Worm (Caenorhabditis elegans): ENCODE measurements around the gene T11B7.2.

The T11B7.2 gene

ce11 chrIV:8893746-8894145 lies 49.4 kb upstream of the T11B7.2 start, which contains the start of gene rad-54.L2 (continued):
- TF ChIP-seq Y48G9A.11 (GFP tag; IDR thresholded peaks at IDR 0.05): no peak
- TF ChIP-seq tag-97 (GFP tag; IDR thresholded peaks at IDR 0.05): no peak
- peak; percentile 4 for TF ChIP-seq lin-13 (GFP tag; optimal IDR thresholded peaks at IDR 0.05)
- peak; percentile 24 for TF ChIP-seq unc-130 (GFP tag; optimal IDR thresholded peaks at IDR 0.05)
- no peak for TF ChIP-seq snpc-4 (tag; optimal IDR thresholded peaks at IDR 0.05)
- peak; percentile 52 for TF ChIP-seq nhr-6 (tag; optimal IDR thresholded peaks at IDR 0.05)
- no peak for TF ChIP-seq hmg-1.1 (GFP tag; IDR thresholded peaks at IDR 0.05)

DNA sequence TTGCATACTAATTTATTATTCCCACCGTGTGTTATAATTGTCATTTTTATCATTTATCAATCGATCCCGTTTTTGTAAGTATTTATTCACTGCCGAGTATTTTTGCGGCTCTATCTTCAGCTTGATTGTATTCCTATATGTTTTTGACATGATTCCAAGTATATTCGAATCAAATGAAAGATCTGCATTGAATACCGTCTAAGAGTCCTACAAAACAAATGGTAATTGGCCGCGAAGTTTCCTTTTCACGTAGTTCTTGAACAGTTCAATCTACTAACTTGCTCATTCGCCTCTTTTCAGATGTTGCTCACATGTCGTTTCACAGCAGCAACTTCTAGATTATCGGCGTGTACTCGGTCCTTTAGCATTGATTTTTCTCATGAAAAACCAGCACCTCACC lies 48.2 kb upstream of the T11B7.2 start, which contains the start of gene C27B7.2:
TSS of gene C27B7.2 (plus strand) at position 301 of the 400 bp plus-strand sequence.
- peak; percentile 46; the same call in 1 of the 2 replicates for TF ChIP-seq Y48G9A.11 (GFP tag; IDR thresholded peaks at IDR 0.05)
- TF ChIP-seq hlh-30 (tag; optimal IDR thresholded peaks at IDR 0.05; ENCODE audit: insufficient read depth): no peak
- no peak for TF ChIP-seq pqm-1 (tag; optimal IDR thresholded peaks at IDR 0.05)
- 0 out of 2 replicates have a peak, but pooled peaks have one; percentile 30 for TF ChIP-seq dmd-8 (GFP tag; IDR thresholded peaks at IDR 0.05)
- TF ChIP-seq aha-1 (tag): peak; percentile 43
- 0 out of 2 replicates have a peak, but pooled peaks have one; percentile 25 for TF ChIP-seq T26A8.4 (GFP tag; IDR thresholded peaks at IDR 0.05)
- TF ChIP-seq nhr-25 (tag; optimal IDR thresholded peaks at IDR 0.05; ENCODE audit: borderline replicate concordance, insufficient read depth): no peak

DNA sequence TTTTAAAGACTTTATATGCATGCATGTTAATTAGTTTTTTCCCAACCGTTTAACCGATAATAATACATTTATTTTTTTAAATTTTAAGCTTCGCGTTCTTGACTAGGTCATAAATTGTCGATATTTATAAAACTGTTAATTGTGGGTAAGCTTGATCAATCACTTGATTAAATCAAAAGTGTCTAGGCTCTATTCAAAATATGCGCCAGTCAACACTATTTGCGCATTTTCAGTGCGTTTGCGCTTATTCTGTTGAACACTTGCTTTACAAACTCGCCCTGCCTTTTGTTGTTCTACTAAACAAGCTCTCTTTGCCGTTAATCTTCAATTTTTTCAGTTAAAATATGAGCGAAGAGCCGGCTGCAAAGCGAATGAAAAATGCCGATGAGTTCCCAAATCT lies 46.8 kb upstream of the T11B7.2 start, which contains the start of gene spr-2:
TSS of gene spr-2 (plus strand) at position 332 of the 400 bp plus-strand sequence.
- TF ChIP-seq nhr-102 (tag; optimal IDR thresholded peaks at IDR 0.05) (peak; percentile 68), rbr-2 (tag; optimal IDR thresholded peaks at IDR 0.05) (peak; percentile 73), zag-1 (tag; optimal IDR thresholded peaks at IDR 0.05) (no peak), mes-2 (tag; optimal IDR thresholded peaks at IDR 0.05; ENCODE audit: poor library complexity, severe bottlenecking) (no peak), lsy-2 (tag; optimal IDR thresholded peaks at IDR 0.05) (peak in 1 of 2 experiments; percentile 88), T20F7.1 (GFP tag; optimal IDR thresholded peaks at IDR 0.05) (peak; percentile 79), nhr-42 (GFP tag; IDR thresholded peaks at IDR 0.05) (no peak), spr-3 (GFP tag; optimal IDR thresholded peaks at IDR 0.05) (peak; percentile 32), spr-1 (tag; optimal IDR thresholded peaks at IDR 0.05) (peak; percentile 33), unc-39 (tag; optimal IDR thresholded peaks at IDR 0.05) (no peak), lin-38 (GFP tag; IDR thresholded peaks at IDR 0.05) (peak; percentile 75), F10B5.3 (tag; optimal IDR thresholded peaks at IDR 0.05) (no peak), nhr-6 (tag; optimal IDR thresholded peaks at IDR 0.05) (peak; percentile 60), zip-2 (tag; optimal IDR thresholded peaks at IDR 0.05) (peak; percentile 22), daf-12 (tag; optimal IDR thresholded peaks at IDR 0.05) (no peak), duxl-1 (tag; optimal IDR thresholded peaks at IDR 0.05; ENCODE audit: poor library complexity) (peak; percentile 35), dpl-1 (GFP tag; optimal IDR thresholded peaks at IDR 0.05) (peak; percentile 86), F49E8.2 (tag; optimal IDR thresholded peaks at IDR 0.05; ENCODE audit: borderline replicate concordance) (no peak), hmg-1.1 (GFP tag; IDR thresholded peaks at IDR 0.05) (peak; percentile 66; the same call in 1 of the 2 replicates), pha-4 (GFP tag; IDR thresholded peaks at IDR 0.05) (0 out of 2 replicates have a peak, but pooled peaks have one; percentile 35), pha-4 (tag; optimal IDR thresholded peaks at IDR 0.05) (peak; percentile 61), mep-1 (tag; optimal IDR thresholded peaks at IDR 0.05) (peak; percentile 79), lin-1 (GFP tag; IDR thresholded peaks at IDR 0.05) (no peak), dve-1 (tag; optimal IDR thresholded peaks at IDR 0.05; ENCODE audit: insufficient read depth) (peak; percentile 67), jun-1 (tag; optimal IDR thresholded peaks at IDR 0.05) (no peak), nhr-77 (tag; optimal IDR thresholded peaks at IDR 0.05) (no peak), tag-97 (GFP tag; IDR thresholded peaks at IDR 0.05) (no peak), D1046.2 (GFP tag; IDR thresholded peaks at IDR 0.05) (no peak), T26A8.4 (GFP tag; IDR thresholded peaks at IDR 0.05) (peak; percentile 51; the same call in 1 of the 2 replicates), F37D6.2 (tag; optimal IDR thresholded peaks at IDR 0.05) (peak; percentile 35), pqm-1 (tag; optimal IDR thresholded peaks at IDR 0.05) (peak; percentile 1), hlh-30 (tag; optimal IDR thresholded peaks at IDR 0.05; ENCODE audit: insufficient read depth) (peak; percentile 70), aly-2 (tag; optimal IDR thresholded peaks at IDR 0.05) (no peak), vab-7 (GFP tag; IDR thresholded peaks at IDR 0.05) (peak; percentile 60), nhr-10 (tag; optimal IDR thresholded peaks at IDR 0.05) (no peak), ztf-7 (tag; optimal IDR thresholded peaks at IDR 0.05) (peak; percentile 62), zfp-3 (GFP tag; conservative IDR thresholded peaks at IDR 0.05) (no peak), ceh-44 (GFP tag; IDR thresholded peaks at IDR 0.05) (no peak), nhr-76 (tag; optimal IDR thresholded peaks at IDR 0.05) (no peak), lin-13 (GFP tag; optimal IDR thresholded peaks at IDR 0.05) (peak; percentile 19)

All from whole organism, L4 larva.